Fruit fly (Drosophila melanogaster) whole organism, prepupa: Measurements from ENCODE around the gene grsm.

Experiments
- Blimp-1 ChIP-seq: fragments of 200-800 bp; sonication (Bioruptor generic); optimal IDR thresholded peaks from 3 replicates; lab custom pipeline; 2017; ENCODE audit warnings: missing biosample characterization, missing genetic modification characterization, mild to moderate bottlenecking, moderate library complexity, missing genetic modification reagents
- Met ChIP-seq: fragments of 200-800 bp; sonication (Bioruptor generic); optimal IDR thresholded peaks from 3 replicates; lab custom pipeline; 2016; ENCODE audit warnings: missing biosample characterization, missing genetic modification characterization
- pdm3 ChIP-seq: fragments of 200-800 bp; sonication (Bioruptor generic); optimal IDR thresholded peaks from 3 replicates; lab custom pipeline; 2016; ENCODE audit warnings: missing biosample characterization, missing genetic modification characterization

DNA sequence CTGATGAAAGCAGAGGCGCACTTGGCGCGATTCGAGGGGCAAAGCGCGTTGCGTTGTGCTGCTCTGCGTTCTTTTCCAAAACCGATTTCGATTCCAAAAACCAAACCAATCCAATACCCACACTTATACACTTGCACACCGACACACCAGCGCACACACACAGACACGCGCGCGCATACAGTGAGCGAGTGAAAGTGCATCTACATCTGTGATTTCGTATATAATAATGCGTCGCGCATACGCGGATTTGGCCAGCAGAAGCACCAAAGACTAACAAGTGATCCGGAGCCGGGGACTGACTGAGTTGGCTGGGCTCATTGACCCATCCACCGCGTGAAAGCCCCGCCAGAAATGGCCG, 30.7 kb upstream of the grsm start:
- TF ChIP-seq Blimp-1 (GFP tag; lab: Kevin White, UChicago) (no peak), Met (GFP tag; lab: Kevin White, UChicago) (no peak), pdm3 (GFP tag; lab: Kevin White, UChicago) (no peak)
